Worm (Caenorhabditis elegans) whole organism, L4 larva: ENCODE results near the gene egl-23.

Source experiments
- F37D6.2 ChIP-seq: sonication (generic microtip); optimal IDR thresholded peaks from 2 replicates; lab custom pipeline; 2016; ENCODE audit warnings: mild to moderate bottlenecking, missing genetic modification characterization, missing compliant biosample characterization
- ces-1 ChIP-seq: fragments of 150-350 bp; sonication (generic microtip); optimal IDR thresholded peaks from 4 replicates; lab custom pipeline; 2014; ENCODE audit warnings: missing biosample characterization, missing genetic modification reagents, missing genetic modification characterization
- fkh-10 ChIP-seq: fragments of 150-350 bp; optimal IDR thresholded peaks from 2 replicates; lab custom pipeline; 2014; ENCODE audit warnings: missing biosample characterization, missing genetic modification reagents, missing genetic modification characterization
- nhr-237 ChIP-seq: sonication (generic microtip); optimal IDR thresholded peaks from 2 replicates; lab custom pipeline; 2017; ENCODE audit warnings: missing biosample characterization, missing genetic modification characterization
- pha-4 ChIP-seq, 2 experiments: fragments of 150-350 bp in 1 of 2; fragments of 200-800 bp in 1 of 2; sonication (Bioruptor generic) in 1 of 2; IDR thresholded peaks in 1 of 2; optimal IDR thresholded peaks in 1 of 2; 2 replicates each; pipeline versions ENCODE4 v1.3.6 to Lab custom; 2014 to 2022; ENCODE audit warnings: missing genetic modification characterization in 2 of 2, missing genetic modification reagents in 2 of 2, missing biosample characterization in 1 of 2, missing compliant biosample characterization in 1 of 2
- set-16 ChIP-seq: fragments of 200-800 bp; sonication (Bioruptor generic); IDR thresholded peaks from 2 replicates; pipeline ENCODE4 v1.3.6; 2022; ENCODE audit warnings: missing genetic modification reagents, missing genetic modification characterization, missing compliant biosample characterization
- skn-1 ChIP-seq: fragments of 150-350 bp; optimal IDR thresholded peaks from 2 replicates; lab custom pipeline; 2014; ENCODE audit warnings: missing biosample characterization, missing genetic modification characterization
- snpc-4 ChIP-seq: fragments of 150-350 bp; optimal IDR thresholded peaks from 2 replicates; lab custom pipeline; 2014; ENCODE audit warnings: missing biosample characterization, missing genetic modification characterization
- unc-130 ChIP-seq: sonication (generic microtip); optimal IDR thresholded peaks from 2 replicates; lab custom pipeline; 2016; ENCODE audit warnings: missing genetic modification reagents, missing genetic modification characterization, missing compliant biosample characterization
- zag-1 ChIP-seq: fragments of 150-350 bp; optimal IDR thresholded peaks from 2 replicates; lab custom pipeline; 2014; ENCODE audit warnings: missing biosample characterization, missing genetic modification characterization

ce11 chrIV:14008709-14009108 lies 19.8 kb downstream of the egl-23 start:
- TF ChIP-seq ces-1 (GFP tag; lab: Kevin White, UChicago) (no peak), fkh-10 (GFP tag; lab: Kevin White, UChicago) (no peak), nhr-237 (tag; lab: Kevin White, UChicago) (no peak), zag-1 (tag; lab: Kevin White, UChicago) (no peak), pha-4 (GFP tag; IDR thresholded peaks at IDR 0.05; lab: Robert Waterston, UW) (no peak), pha-4 (tag; optimal IDR thresholded peaks at IDR 0.05; lab: Kevin White, UChicago) (no peak), snpc-4 (tag; lab: Kevin White, UChicago) (no peak), F37D6.2 (tag; lab: Kevin White, UChicago) (no peak), skn-1 (tag; lab: Kevin White, UChicago) (no peak), unc-130 (no peak), set-16 (GFP tag; lab: Robert Waterston, UW) (no peak)
